Fruit fly (Drosophila melanogaster) whole organism, prepupa: Measurements from ENCODE around the gene ND-51.

Experiments
- CG10631 ChIP-seq: fragments of 200-800 bp; sonication (Bioruptor generic); optimal IDR thresholded peaks from 2 replicates; lab custom pipeline; 2016; ENCODE audit warnings: missing biosample characterization, missing genetic modification characterization
- CG10669 ChIP-seq: fragments of 200-800 bp; sonication (Bioruptor generic); optimal IDR thresholded peaks from 3 replicates; lab custom pipeline; 2018; ENCODE audit warnings: missing biosample characterization, mild to moderate bottlenecking, missing genetic modification characterization, moderate library complexity
- CG11294 ChIP-seq: fragments of 200-800 bp; sonication (Bioruptor generic); IDR thresholded peaks from 2 replicates; pipeline ENCODE4 v1.3.6; 2022; ENCODE audit warnings: missing biosample characterization, missing genetic modification characterization
- CG11902 ChIP-seq: fragments of 200-800 bp; sonication (Bioruptor generic); optimal IDR thresholded peaks from 3 replicates; lab custom pipeline; 2016; ENCODE audit warnings: missing biosample characterization, missing genetic modification characterization
- CG3032 ChIP-seq: fragments of 200-800 bp; optimal IDR thresholded peaks from 2 replicates; lab custom pipeline; 2019; ENCODE audit warnings: missing biosample characterization, mild to moderate bottlenecking, missing genetic modification characterization, moderate library complexity
- CG31627 ChIP-seq: fragments of 200-800 bp; sonication (Bioruptor generic); optimal IDR thresholded peaks from 3 replicates; lab custom pipeline; 2016; ENCODE audit warnings: missing biosample characterization, missing genetic modification characterization
- CG34406 ChIP-seq: fragments of 200-800 bp; sonication (Bioruptor generic); optimal IDR thresholded peaks from 3 replicates; lab custom pipeline; 2016; ENCODE audit warnings: missing biosample characterization, missing genetic modification characterization
- CG3919 ChIP-seq: fragments of 200-800 bp; sonication (Bioruptor generic); optimal IDR thresholded peaks from 3 replicates; lab custom pipeline; 2016; ENCODE audit warnings: missing biosample characterization, missing genetic modification characterization
- CG4318 ChIP-seq: fragments of 200-800 bp; sonication (Bioruptor generic); optimal IDR thresholded peaks from 3 replicates; lab custom pipeline; 2017; ENCODE audit warnings: missing biosample characterization, mild to moderate bottlenecking, missing genetic modification characterization
- CG6163 ChIP-seq: fragments of 200-800 bp; sonication (Bioruptor generic); IDR thresholded peaks from 3 replicates; pipeline ENCODE4 v1.3.6; 2022; ENCODE audit warnings: missing biosample characterization, missing genetic modification characterization
- CG6276 ChIP-seq: fragments of 200-800 bp; sonication (Bioruptor generic); optimal IDR thresholded peaks from 2 replicates; lab custom pipeline; 2017; ENCODE audit warnings: missing biosample characterization, mild to moderate bottlenecking, missing genetic modification characterization
- CG7368 ChIP-seq: fragments of 200-800 bp; sonication (Bioruptor generic); optimal IDR thresholded peaks from 3 replicates; lab custom pipeline; 2016; ENCODE audit warnings: missing biosample characterization, missing genetic modification characterization
- CG8119 ChIP-seq: fragments of 200-800 bp; sonication (Bioruptor generic); IDR thresholded peaks from 3 replicates; pipeline ENCODE4 v1.3.6; 2022; ENCODE audit warnings: missing biosample characterization, missing genetic modification characterization
- CG8319 ChIP-seq: fragments of 200-800 bp; sonication (Bioruptor generic); optimal IDR thresholded peaks from 3 replicates; lab custom pipeline; 2016; ENCODE audit warnings: missing biosample characterization, missing genetic modification characterization
- CG8632 ChIP-seq: fragments of 200-800 bp; sonication (Bioruptor generic); optimal IDR thresholded peaks from 3 replicates; lab custom pipeline; 2016; ENCODE audit warnings: missing biosample characterization, missing genetic modification characterization
- CG9139 ChIP-seq: fragments of 200-800 bp; sonication (Bioruptor generic); optimal IDR thresholded peaks from 3 replicates; lab custom pipeline; 2017; ENCODE audit warnings: missing biosample characterization, mild to moderate bottlenecking, missing genetic modification characterization
- Eip75B ChIP-seq: fragments of 200-800 bp; sonication (Bioruptor generic); optimal IDR thresholded peaks from 3 replicates; lab custom pipeline; 2016; ENCODE audit warnings: missing biosample characterization, missing genetic modification characterization
- Eip78C ChIP-seq: fragments of 200-800 bp; sonication (Bioruptor generic); peaks from one replicate; lab custom pipeline; 2016; ENCODE audit warnings: missing biosample characterization, missing genetic modification characterization
- Ets21C ChIP-seq: fragments of 200-800 bp; sonication (Bioruptor generic); optimal IDR thresholded peaks from 3 replicates; lab custom pipeline; 2016; ENCODE audit warnings: missing biosample characterization, missing genetic modification characterization
- Ets96B ChIP-seq: fragments of 200-800 bp; optimal IDR thresholded peaks from 2 replicates; lab custom pipeline; 2019; ENCODE audit warnings: missing biosample characterization, mild to moderate bottlenecking, missing genetic modification characterization, moderate library complexity
- Gug ChIP-seq: fragments of 200-800 bp; sonication (Bioruptor generic); IDR thresholded peaks from 2 replicates; pipeline ENCODE4 v1.3.6; 2022; ENCODE audit warnings: missing biosample characterization, missing genetic modification characterization
- Hr38 ChIP-seq: sonication (Bioruptor generic); optimal IDR thresholded peaks from 2 replicates; lab custom pipeline; 2016; ENCODE audit warnings: missing biosample characterization, missing genetic modification characterization
- Hr4 ChIP-seq: fragments of 200-800 bp; sonication (Bioruptor generic); optimal IDR thresholded peaks from 3 replicates; lab custom pipeline; 2016; ENCODE audit warnings: missing biosample characterization, missing genetic modification characterization
- Lpt ChIP-seq: fragments of 200-800 bp; sonication (Bioruptor generic); optimal IDR thresholded peaks from 3 replicates; lab custom pipeline; 2016; ENCODE audit warnings: missing biosample characterization, missing genetic modification characterization
- OdsH ChIP-seq: fragments of 200-800 bp; sonication (Bioruptor generic); optimal IDR thresholded peaks from 3 replicates; lab custom pipeline; 2016; ENCODE audit warnings: missing biosample characterization, missing genetic modification characterization
- Smox ChIP-seq: fragments of 200-800 bp; sonication (Bioruptor generic); optimal IDR thresholded peaks from 3 replicates; lab custom pipeline; 2016; ENCODE audit warnings: missing biosample characterization, missing genetic modification characterization
- Sox102F ChIP-seq: fragments of 200-800 bp; sonication (Bioruptor generic); optimal IDR thresholded peaks from 2 replicates; lab custom pipeline; 2016; ENCODE audit warnings: missing biosample characterization, mild to moderate bottlenecking, missing genetic modification characterization
- Sox14 ChIP-seq: fragments of 200-800 bp; sonication (Bioruptor generic); optimal IDR thresholded peaks from 3 replicates; lab custom pipeline; 2016; ENCODE audit warnings: missing biosample characterization, missing genetic modification characterization
- Sox15 ChIP-seq: fragments of 200-800 bp; sonication (Bioruptor generic); optimal IDR thresholded peaks from 3 replicates; lab custom pipeline; 2016; ENCODE audit warnings: missing biosample characterization, missing genetic modification characterization
- achi ChIP-seq: fragments of 200-800 bp; sonication (Bioruptor generic); optimal IDR thresholded peaks from 3 replicates; lab custom pipeline; 2016; ENCODE audit warnings: missing biosample characterization, missing genetic modification characterization
- acj6 ChIP-seq: fragments of 200-800 bp; sonication (Bioruptor generic); optimal IDR thresholded peaks from 3 replicates; lab custom pipeline; 2016; ENCODE audit warnings: missing biosample characterization, missing genetic modification characterization
- eg ChIP-seq: fragments of 200-800 bp; sonication (Bioruptor generic); IDR thresholded peaks from 3 replicates; pipeline ENCODE4 v1.3.6; 2022; ENCODE audit warnings: missing biosample characterization, missing genetic modification characterization
- esn ChIP-seq: fragments of 200-800 bp; sonication (Bioruptor generic); optimal IDR thresholded peaks from 2 replicates; lab custom pipeline; 2016; ENCODE audit warnings: missing biosample characterization, mild to moderate bottlenecking, missing genetic modification characterization, moderate library complexity
- fd59A ChIP-seq: fragments of 200-800 bp; sonication (Bioruptor generic); optimal IDR thresholded peaks from 2 replicates; lab custom pipeline; 2017; ENCODE audit warnings: missing biosample characterization, mild to moderate bottlenecking, missing genetic modification characterization, missing genetic modification reagents
- fkh ChIP-seq: fragments of 200-800 bp; sonication (Bioruptor generic); optimal IDR thresholded peaks from 3 replicates; lab custom pipeline; 2017; ENCODE audit warnings: missing biosample characterization, mild to moderate bottlenecking, missing genetic modification characterization, moderate library complexity
- lz ChIP-seq: fragments of 200-800 bp; sonication (Bioruptor generic); optimal IDR thresholded peaks from 3 replicates; lab custom pipeline; 2016; ENCODE audit warnings: missing biosample characterization, missing genetic modification characterization
- net ChIP-seq: fragments of 200-800 bp; sonication (Bioruptor generic); optimal IDR thresholded peaks from 3 replicates; lab custom pipeline; 2016; ENCODE audit warnings: missing biosample characterization, missing genetic modification characterization
- pdm3 ChIP-seq: fragments of 200-800 bp; sonication (Bioruptor generic); optimal IDR thresholded peaks from 3 replicates; lab custom pipeline; 2016; ENCODE audit warnings: missing biosample characterization, missing genetic modification characterization
- spab ChIP-seq: fragments of 200-800 bp; sonication (Bioruptor generic); optimal IDR thresholded peaks from 2 replicates; lab custom pipeline; 2017; ENCODE audit warnings: missing biosample characterization, mild to moderate bottlenecking, missing genetic modification characterization, missing genetic modification reagents
- ss ChIP-seq, 2 experiments: fragments of 200-800 bp; sonication (Bioruptor generic); optimal IDR thresholded peaks; 2 replicates in 1 of 2; 3 replicates in 1 of 2; lab custom pipeline; 2017 to 2018; ENCODE audit warnings: mild to moderate bottlenecking in 2 of 2, missing biosample characterization in 2 of 2, missing genetic modification characterization in 2 of 2, moderate library complexity in 1 of 2
- svp ChIP-seq: fragments of 200-800 bp; sonication (Bioruptor generic); peaks from one replicate; lab custom pipeline; 2016; ENCODE audit warnings: missing biosample characterization, missing genetic modification characterization
- topi ChIP-seq: fragments of 200-800 bp; sonication (Bioruptor generic); optimal IDR thresholded peaks from 3 replicates; lab custom pipeline; 2016; ENCODE audit warnings: missing biosample characterization, missing genetic modification characterization
- vri ChIP-seq: fragments of 200-800 bp; sonication (Bioruptor generic); optimal IDR thresholded peaks from 3 replicates; lab custom pipeline; 2016; ENCODE audit warnings: missing biosample characterization, mild to moderate bottlenecking, missing genetic modification characterization

The ND-51 gene

DNA sequence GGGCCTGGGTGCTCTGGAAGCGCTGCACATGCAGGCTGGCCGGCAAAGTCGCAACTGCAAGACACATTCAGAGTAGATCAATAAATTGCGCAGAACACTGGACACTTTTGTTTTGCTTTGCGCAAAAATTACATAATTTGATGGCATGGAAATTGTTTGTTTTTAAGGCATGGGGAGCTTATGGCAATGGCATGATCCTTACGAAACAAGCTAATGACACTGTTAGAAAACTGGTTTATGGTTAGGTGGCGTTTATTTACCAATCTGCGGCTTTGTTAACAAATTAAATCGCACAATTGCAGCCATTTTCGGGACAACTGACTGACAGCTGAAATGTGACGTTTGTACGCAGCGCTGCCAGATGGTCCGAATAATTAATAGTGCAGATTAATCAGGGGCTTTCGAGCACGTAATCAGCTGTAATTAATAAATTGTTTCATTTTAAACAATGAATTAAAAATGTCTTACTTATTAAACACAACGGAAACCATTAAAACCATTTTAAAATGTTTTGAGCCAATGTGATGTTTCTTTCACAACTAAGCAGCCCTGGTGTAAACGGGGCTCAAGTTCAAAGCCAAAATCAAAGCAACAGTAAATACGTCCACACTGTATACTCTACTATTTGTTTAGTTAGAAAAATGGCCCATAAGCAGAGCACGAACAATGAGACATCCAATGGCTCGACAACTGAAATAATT is at the start of gene ND-51, which contains the start of gene CG13994 (continued):
- TF ChIP-seq CG8319 (GFP tag; lab: Kevin White, UChicago) (peak; percentile 43), Eip75B (GFP tag; lab: Kevin White, UChicago) (peak; percentile 75), CG11294 (GFP tag; lab: Robert Waterston, UW) (peak; percentile 30; the same call in 1 of the 2 replicates), net (no peak), fd59A (GFP tag; lab: Kevin White, UChicago) (peak; percentile 33), esn (GFP tag; lab: Kevin White, UChicago) (peak; percentile 73), ss (GFP tag; optimal IDR thresholded peaks at IDR 0.05; lab: Kevin White, UChicago) (no peak), pdm3 (GFP tag; lab: Kevin White, UChicago) (peak; percentile 80), Lpt (GFP tag; lab: Kevin White, UChicago) (no peak)

DNA sequence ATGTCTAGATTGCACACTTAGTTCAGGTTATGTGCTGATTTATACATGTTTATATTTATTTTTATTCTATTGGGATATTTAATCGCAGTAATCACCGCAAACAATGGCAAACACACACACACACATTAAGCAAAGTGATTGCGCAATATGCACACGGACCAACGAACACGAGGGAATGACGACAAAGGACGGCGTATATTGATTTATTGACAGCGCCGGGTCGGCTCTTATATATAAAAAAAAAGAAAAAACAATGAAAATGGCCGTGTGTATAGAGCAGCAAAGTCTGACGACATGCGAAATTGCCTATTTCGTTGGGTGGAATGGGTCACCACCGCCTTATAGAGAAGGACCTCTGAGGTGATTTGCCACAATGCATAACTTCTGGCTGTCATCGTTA is 48.2 kb upstream of the ND-51 start:
- TF ChIP-seq esn (GFP tag; lab: Kevin White, UChicago) (no peak), acj6 (GFP tag; lab: Kevin White, UChicago) (no peak), svp (GFP tag; lab: Kevin White, UChicago) (peak; percentile 28)

DNA sequence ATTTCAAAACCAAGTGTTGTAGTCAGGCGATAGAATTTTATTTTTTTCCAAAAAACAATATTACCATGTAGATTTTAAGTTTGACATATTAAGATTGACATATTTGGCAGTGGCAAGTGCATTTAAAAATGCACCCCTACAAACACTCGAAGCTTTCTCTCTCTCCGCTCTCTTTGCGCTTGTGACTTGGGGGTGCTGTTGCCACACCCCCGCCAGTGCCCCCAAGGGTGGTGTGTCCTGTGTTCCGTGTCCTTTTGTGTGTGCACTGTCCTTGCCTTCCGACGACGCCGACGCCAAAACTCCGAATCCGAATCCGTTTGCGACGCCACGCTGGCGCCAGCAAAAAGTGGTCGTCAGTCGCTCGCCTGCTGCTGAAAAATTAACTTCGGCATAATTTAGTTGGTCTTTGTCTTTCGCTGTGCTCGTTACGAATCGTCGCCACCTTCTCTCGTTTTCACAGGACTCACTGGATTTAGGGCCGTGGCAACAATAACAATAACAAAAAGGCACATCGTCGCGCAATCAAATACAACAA is 46.8 kb upstream of the ND-51 start:
- peak; percentile 2 for TF ChIP-seq svp (GFP tag; lab: Kevin White, UChicago)
- TF ChIP-seq fd59A (GFP tag; lab: Kevin White, UChicago): no peak
- TF ChIP-seq, all 60 proteins: peak for 1

DNA sequence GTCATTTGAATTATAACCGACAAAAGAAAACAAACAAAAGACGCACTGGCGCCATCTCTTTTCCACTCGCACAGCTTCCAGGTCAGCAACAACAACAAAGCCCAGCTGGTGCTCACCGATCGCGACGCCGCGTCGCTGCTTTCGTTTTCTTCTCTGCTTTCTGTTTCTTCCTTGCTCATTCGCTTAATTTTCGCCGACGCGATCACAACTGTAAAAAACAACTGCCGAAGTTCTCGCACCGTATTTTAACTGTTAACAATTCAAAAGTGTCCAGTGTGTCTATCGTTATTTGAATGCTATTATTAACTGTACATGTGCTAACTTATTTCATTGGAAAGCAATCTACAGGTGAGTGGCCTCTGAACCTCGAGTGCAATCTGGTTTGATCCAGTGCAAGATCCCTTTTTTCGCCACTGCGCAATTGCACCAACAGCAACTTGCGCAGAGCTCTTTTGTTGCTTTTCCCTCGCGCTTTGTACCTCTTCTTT is 37.7 kb upstream of the ND-51 start, which contains the start of gene stai:
Gene stai, plus strand, starts transcription at position 176 of the 488 bp plus-strand sequence.
- TF ChIP-seq CG9139 (GFP tag; lab: Kevin White, UChicago): peak; percentile 51
- no peak for TF ChIP-seq Ets96B (tag; lab: Kevin White, UChicago)
- TF ChIP-seq topi (GFP tag; lab: Kevin White, UChicago): peak; percentile 34
- no peak for TF ChIP-seq CG11902 (GFP tag; lab: Kevin White, UChicago)
- peak; percentile 17 for TF ChIP-seq CG7368 (GFP tag; lab: Kevin White, UChicago)
- TF ChIP-seq CG3032: no peak
- TF ChIP-seq acj6 (GFP tag; lab: Kevin White, UChicago): no peak
- TF ChIP-seq pdm3 (GFP tag; lab: Kevin White, UChicago): no peak
- no peak for TF ChIP-seq CG11294 (GFP tag; lab: Robert Waterston, UW)
- TF ChIP-seq CG4318 (GFP tag; lab: Kevin White, UChicago): no peak
- TF ChIP-seq CG34406 (GFP tag; lab: Kevin White, UChicago): no peak
- TF ChIP-seq CG6276: peak; percentile 17
- TF ChIP-seq spab (GFP tag; lab: Kevin White, UChicago): no peak
- peak; percentile 15 for TF ChIP-seq achi (GFP tag; lab: Kevin White, UChicago)
- peak; percentile 54 for TF ChIP-seq eg (GFP tag; lab: Robert Waterston, UW)
- TF ChIP-seq ss (GFP tag; optimal IDR thresholded peaks at IDR 0.05; lab: Kevin White, UChicago): peak; percentile 59 to 74
- TF ChIP-seq Sox15: no peak
- TF ChIP-seq net: peak; percentile 41
- TF ChIP-seq Gug (GFP tag; lab: Robert Waterston, UW): no peak
- TF ChIP-seq vri (GFP tag; lab: Kevin White, UChicago): no peak
- no peak for TF ChIP-seq CG10669
- TF ChIP-seq CG31627 (GFP tag; lab: Kevin White, UChicago): no peak
- no peak for TF ChIP-seq Hr4 (GFP tag; lab: Kevin White, UChicago)
- no peak for TF ChIP-seq CG8632 (GFP tag; lab: Kevin White, UChicago)
- TF ChIP-seq CG3919 (GFP tag; lab: Kevin White, UChicago): peak; percentile 57
- TF ChIP-seq Ets21C (GFP tag; lab: Kevin White, UChicago): no peak
- TF ChIP-seq Sox102F (GFP tag; lab: Kevin White, UChicago): peak; percentile 47
- TF ChIP-seq CG6163 (GFP tag; lab: Robert Waterston, UW): peak; percentile 83; the same call in 2 of the 3 replicates
- no peak for TF ChIP-seq Smox
- TF ChIP-seq lz (GFP tag; lab: Kevin White, UChicago): peak; percentile 13
- peak; percentile 39; the same call in 1 of the 3 replicates for TF ChIP-seq CG8119
- no peak for TF ChIP-seq CG10631 (GFP tag; lab: Kevin White, UChicago)
- TF ChIP-seq fkh (GFP tag; lab: Kevin White, UChicago): peak; percentile 65
- no peak for TF ChIP-seq Hr38 (GFP tag; lab: Kevin White, UChicago)
- TF ChIP-seq CG8319 (GFP tag; lab: Kevin White, UChicago): no peak
- TF ChIP-seq esn (GFP tag; lab: Kevin White, UChicago): peak; percentile 45
- TF ChIP-seq Eip78C (GFP tag; lab: Kevin White, UChicago): peak; percentile 86
- TF ChIP-seq Sox14: peak; percentile 56
- TF ChIP-seq OdsH (GFP tag; lab: Kevin White, UChicago): no peak
